Fruit fly (Drosophila melanogaster) whole organism, embryonic: ENCODE results near the gene Ppat-Dpck.
A peak's percentile ranks its signal among the peaks of the same experiment; 100 is the strongest.

ENCODE experiments used
- BEAF-32 ChIP-seq: fragments of 200-800 bp; sonication (Bioruptor generic); optimal IDR thresholded peaks from 3 replicates; lab custom pipeline; 2017; ENCODE audit warnings: missing biosample characterization, missing genetic modification characterization, mild to moderate bottlenecking, moderate library complexity, missing genetic modification reagents
- Bdp1 ChIP-seq: fragments of 200-800 bp; sonication (Bioruptor generic); optimal IDR thresholded peaks from 3 replicates; lab custom pipeline; 2016; ENCODE audit warnings: missing biosample characterization, missing genetic modification characterization
- CG10565 ChIP-seq: fragments of 200-800 bp; sonication (Bioruptor generic); optimal IDR thresholded peaks from 3 replicates; lab custom pipeline; 2016; ENCODE audit warnings: missing biosample characterization, mild to moderate bottlenecking, missing genetic modification characterization
- CG11247 ChIP-seq: fragments of 200-800 bp; sonication (Bioruptor generic); IDR thresholded peaks from 2 replicates; pipeline ENCODE4 v1.3.6; 2022; ENCODE audit warnings: missing biosample characterization, missing genetic modification characterization
- CG11504 ChIP-seq: fragments of 200-800 bp; sonication (Bioruptor generic); optimal IDR thresholded peaks from 3 replicates; lab custom pipeline; 2019; ENCODE audit warnings: missing biosample characterization, mild to moderate bottlenecking, missing genetic modification characterization, moderate library complexity
- CG11560 ChIP-seq: fragments of 200-800 bp; sonication (Bioruptor generic); IDR thresholded peaks from 3 replicates; pipeline ENCODE4 v1.3.6; 2022; ENCODE audit warnings: missing biosample characterization, missing genetic modification characterization
- CG14441 ChIP-seq: fragments of 200-800 bp; sonication (Bioruptor generic); IDR thresholded peaks from 2 replicates; pipeline ENCODE4 v1.3.6; 2022; ENCODE audit warnings: missing biosample characterization, missing genetic modification characterization
- CG15269 ChIP-seq: fragments of 200-800 bp; sonication (Bioruptor generic); optimal IDR thresholded peaks from 2 replicates; lab custom pipeline; 2018; ENCODE audit warnings: missing biosample characterization, mild to moderate bottlenecking, missing genetic modification characterization, moderate library complexity
- CG16815 ChIP-seq: fragments of 200-800 bp; sonication (Bioruptor generic); optimal IDR thresholded peaks from 3 replicates; lab custom pipeline; 2017; ENCODE audit warnings: missing biosample characterization, mild to moderate bottlenecking, missing genetic modification characterization
- CG17186 ChIP-seq: fragments of 200-800 bp; sonication (Bioruptor generic); optimal IDR thresholded peaks from 3 replicates; lab custom pipeline; 2017; ENCODE audit warnings: missing biosample characterization, missing genetic modification reagents, missing genetic modification characterization
- CG17612 ChIP-seq: fragments of 200-800 bp; sonication (Bioruptor generic); IDR thresholded peaks from 2 replicates; pipeline ENCODE4 v1.3.6; 2022; ENCODE audit warnings: missing biosample characterization, missing genetic modification characterization
- CG18476 ChIP-seq: fragments of 200-800 bp; sonication (Bioruptor generic); optimal IDR thresholded peaks from 2 replicates; lab custom pipeline; 2016; ENCODE audit warnings: missing biosample characterization, mild to moderate bottlenecking, missing genetic modification characterization
- CG2129 ChIP-seq: fragments of 200-800 bp; sonication (Bioruptor generic); IDR thresholded peaks from 2 replicates; pipeline ENCODE4 v1.3.6; 2022; ENCODE audit warnings: missing biosample characterization, missing genetic modification characterization; ENCODE audit not compliant: partially characterized antibody
- CG2875 ChIP-seq: fragments of 200-800 bp; sonication (Bioruptor generic); optimal IDR thresholded peaks from 2 replicates; lab custom pipeline; 2017; ENCODE audit warnings: missing biosample characterization, mild to moderate bottlenecking, missing genetic modification characterization, missing genetic modification reagents
- CG31441 ChIP-seq: fragments of 200-800 bp; sonication (Bioruptor generic); IDR thresholded peaks from 2 replicates; pipeline ENCODE4 v1.3.6; 2022; ENCODE audit warnings: missing biosample characterization, missing genetic modification characterization
- CG3281 ChIP-seq: fragments of 200-800 bp; sonication (Bioruptor generic); optimal IDR thresholded peaks from 3 replicates; lab custom pipeline; 2017; ENCODE audit warnings: missing biosample characterization, mild to moderate bottlenecking, missing genetic modification characterization
- CG3407 ChIP-seq: fragments of 200-800 bp; sonication (Bioruptor generic); optimal IDR thresholded peaks from 2 replicates; lab custom pipeline; 2018; ENCODE audit warnings: missing biosample characterization, mild to moderate bottlenecking, missing genetic modification characterization
- CG34422 ChIP-seq: fragments of 200-800 bp; sonication (Bioruptor generic); IDR thresholded peaks from 3 replicates; pipeline ENCODE4 v1.3.6; 2022; ENCODE audit warnings: missing biosample characterization, missing genetic modification characterization
- CG4707 ChIP-seq: fragments of 200-800 bp; sonication (Bioruptor generic); optimal IDR thresholded peaks from 2 replicates; lab custom pipeline; 2018; ENCODE audit warnings: missing biosample characterization, mild to moderate bottlenecking, missing genetic modification characterization, moderate library complexity
- CG9797 ChIP-seq: fragments of 200-800 bp; sonication (Bioruptor generic); optimal IDR thresholded peaks from 3 replicates; lab custom pipeline; 2018; ENCODE audit warnings: missing biosample characterization, mild to moderate bottlenecking, missing genetic modification characterization
- CoRest ChIP-seq: fragments of 200-800 bp; sonication (Bioruptor generic); optimal IDR thresholded peaks from 3 replicates; lab custom pipeline; 2018; ENCODE audit warnings: missing biosample characterization, mild to moderate bottlenecking, missing genetic modification characterization, moderate library complexity
- Deaf1 ChIP-seq: fragments of 200-800 bp; optimal IDR thresholded peaks from 3 replicates; lab custom pipeline; 2019; ENCODE audit warnings: missing biosample characterization, mild to moderate bottlenecking, missing genetic modification characterization, moderate library complexity
- Fer1 ChIP-seq: fragments of 200-800 bp; sonication (Bioruptor generic); optimal IDR thresholded peaks from 2 replicates; lab custom pipeline; 2017; ENCODE audit warnings: missing biosample characterization, mild to moderate bottlenecking, missing genetic modification characterization
- Gsc ChIP-seq: fragments of 200-800 bp; sonication (Bioruptor generic); IDR thresholded peaks from 2 replicates; pipeline ENCODE4 v1.3.6; 2022; ENCODE audit warnings: missing biosample characterization, missing genetic modification characterization
- HLH4C ChIP-seq: fragments of 200-800 bp; sonication (Bioruptor generic); IDR thresholded peaks from 3 replicates; pipeline ENCODE4 v1.3.6; 2022; ENCODE audit warnings: missing biosample characterization, missing genetic modification characterization; ENCODE audit not compliant: partially characterized antibody
- Hand ChIP-seq: fragments of 200-800 bp; sonication (Bioruptor generic); optimal IDR thresholded peaks from 2 replicates; lab custom pipeline; 2017; ENCODE audit warnings: mild to moderate bottlenecking, missing biosample characterization, missing genetic modification reagents, missing genetic modification characterization
- NfI ChIP-seq: fragments of 200-800 bp; sonication (Bioruptor generic); optimal IDR thresholded peaks from 3 replicates; lab custom pipeline; 2018; ENCODE audit warnings: missing biosample characterization, mild to moderate bottlenecking, missing genetic modification characterization, moderate library complexity
- Rx ChIP-seq: fragments of 200-800 bp; sonication (Bioruptor generic); IDR thresholded peaks from 2 replicates; pipeline ENCODE4 v1.3.6; 2022; ENCODE audit warnings: missing biosample characterization, missing genetic modification characterization
- Sin3A ChIP-seq: fragments of >200 bp; optimal IDR thresholded peaks from 2 replicates; lab custom pipeline; 2018
- amos ChIP-seq: fragments of 200-800 bp; sonication (Bioruptor generic); IDR thresholded peaks from 2 replicates; pipeline ENCODE4 v1.3.6; 2022; ENCODE audit warnings: missing biosample characterization, missing genetic modification characterization; ENCODE audit not compliant: partially characterized antibody
- br ChIP-seq: fragments of >200 bp; optimal IDR thresholded peaks from 2 replicates; lab custom pipeline; 2017
- btn ChIP-seq: fragments of 200-800 bp; sonication (Bioruptor generic); optimal IDR thresholded peaks from 2 replicates; lab custom pipeline; 2016; ENCODE audit warnings: missing biosample characterization, missing genetic modification characterization
- chif ChIP-seq, 2 experiments: fragments of 200-800 bp; sonication (Bioruptor generic); optimal IDR thresholded peaks; 3 replicates each; lab custom pipeline; 2016; ENCODE audit warnings: missing biosample characterization in 2 of 2, missing genetic modification characterization in 2 of 2
- chn ChIP-seq: fragments of 200-800 bp; sonication (Bioruptor generic); optimal IDR thresholded peaks from 2 replicates; lab custom pipeline; 2016; ENCODE audit warnings: missing biosample characterization, missing genetic modification characterization
- corto ChIP-seq: fragments of 200-800 bp; sonication (Bioruptor generic); optimal IDR thresholded peaks from 2 replicates; lab custom pipeline; 2016; ENCODE audit warnings: missing biosample characterization, mild to moderate bottlenecking, missing genetic modification characterization, moderate library complexity
- dysf ChIP-seq: fragments of 200-800 bp; sonication (Bioruptor generic); IDR thresholded peaks from 3 replicates; pipeline ENCODE4 v1.3.6; 2022; ENCODE audit warnings: missing biosample characterization, missing genetic modification characterization
- ems ChIP-seq: fragments of 200-800 bp; sonication (Bioruptor generic); optimal IDR thresholded peaks from 3 replicates; lab custom pipeline; 2016; ENCODE audit warnings: missing biosample characterization, missing genetic modification characterization
- fru ChIP-seq: fragments of >200 bp; optimal IDR thresholded peaks from 2 replicates; lab custom pipeline; 2017
- ftz-f1 ChIP-seq: fragments of 200-800 bp; sonication (Bioruptor generic); optimal IDR thresholded peaks from 2 replicates; lab custom pipeline; 2016; ENCODE audit warnings: missing biosample characterization, missing genetic modification characterization
- gro ChIP-seq: fragments of 200-800 bp; sonication (Bioruptor generic); optimal IDR thresholded peaks from 2 replicates; lab custom pipeline; 2016; ENCODE audit warnings: missing biosample characterization, missing genetic modification characterization
- jigr1 ChIP-seq: fragments of 200-800 bp; sonication (Bioruptor generic); IDR thresholded peaks from 3 replicates; pipeline ENCODE4 v1.3.6; 2022; ENCODE audit warnings: missing biosample characterization, missing genetic modification characterization
- kay ChIP-seq: fragments of 200-800 bp; sonication (Bioruptor generic); optimal IDR thresholded peaks from 2 replicates; lab custom pipeline; 2016; ENCODE audit warnings: missing biosample characterization, missing genetic modification characterization
- mirr ChIP-seq: fragments of 200-800 bp; sonication (Bioruptor generic); optimal IDR thresholded peaks from 3 replicates; lab custom pipeline; 2018; ENCODE audit warnings: missing biosample characterization, mild to moderate bottlenecking, missing genetic modification characterization
- odd ChIP-seq: fragments of 200-800 bp; sonication (Bioruptor generic); optimal IDR thresholded peaks from 2 replicates; lab custom pipeline; 2017; ENCODE audit warnings: missing biosample characterization, mild to moderate bottlenecking, missing genetic modification characterization
- ranshi ChIP-seq: fragments of 200-800 bp; sonication (Bioruptor generic); IDR thresholded peaks from 2 replicates; pipeline ENCODE4 v1.3.6; 2022; ENCODE audit warnings: missing biosample characterization, missing genetic modification characterization
- sisA ChIP-seq: fragments of 200-800 bp; sonication (Bioruptor generic); IDR thresholded peaks from 2 replicates; pipeline ENCODE4 v1.3.6; 2022; ENCODE audit warnings: missing biosample characterization, missing genetic modification characterization
- slp2 ChIP-seq: fragments of 200-800 bp; sonication (Bioruptor generic); optimal IDR thresholded peaks from 2 replicates; lab custom pipeline; 2016; ENCODE audit warnings: missing biosample characterization, missing genetic modification characterization
- so ChIP-seq: fragments of 200-800 bp; sonication (Bioruptor generic); IDR thresholded peaks from 3 replicates; pipeline ENCODE4 v1.3.6; 2022; ENCODE audit warnings: missing biosample characterization, missing genetic modification characterization
- ssp ChIP-seq: fragments of 200-800 bp; sonication (Bioruptor generic); IDR thresholded peaks from 2 replicates; pipeline ENCODE4 v1.3.6; 2022; ENCODE audit warnings: missing biosample characterization, missing genetic modification characterization
- tap ChIP-seq: fragments of 200-800 bp; optimal IDR thresholded peaks from 3 replicates; lab custom pipeline; 2019; ENCODE audit warnings: missing biosample characterization, mild to moderate bottlenecking, missing genetic modification characterization, moderate library complexity
- wor ChIP-seq: fragments of 200-800 bp; sonication (Bioruptor generic); IDR thresholded peaks from 2 replicates; pipeline ENCODE4 v1.3.6; 2022; ENCODE audit warnings: missing biosample characterization, missing genetic modification characterization

Gene Ppat-Dpck

DNA sequence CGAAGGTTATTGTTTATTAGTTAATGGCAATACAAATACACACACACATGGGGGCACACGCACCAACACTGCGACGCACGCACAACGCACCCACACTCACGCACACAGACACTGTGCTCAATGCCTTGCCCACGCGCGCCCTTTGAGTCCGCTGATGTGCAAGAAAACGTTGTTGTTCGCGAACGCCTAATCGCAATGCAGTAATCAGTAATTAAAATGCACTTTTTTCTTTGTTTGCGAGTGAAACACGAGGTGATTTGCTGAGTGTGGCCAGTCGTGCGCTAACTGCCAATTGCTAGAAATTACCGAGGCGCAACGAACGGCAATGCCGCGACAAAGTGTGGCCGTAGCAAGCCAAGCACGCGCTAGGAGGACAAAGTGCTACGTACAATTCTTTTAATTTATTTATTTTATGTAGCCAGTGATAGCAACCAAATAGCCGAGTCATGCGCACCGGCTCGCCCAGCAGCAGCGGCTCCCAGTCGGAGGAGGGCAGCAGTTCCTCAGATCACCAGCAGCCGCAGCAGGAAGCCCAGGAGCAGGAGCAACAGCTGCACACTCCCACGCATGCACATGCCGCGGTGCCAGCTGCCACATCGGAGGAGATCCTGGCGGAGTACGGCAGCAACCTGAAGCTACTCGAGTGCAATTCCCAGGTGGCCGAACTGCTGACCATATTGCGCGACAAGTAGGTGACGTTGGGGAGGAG lies 42.2 kb upstream of the Ppat-Dpck start, which contains the start of the genes S6k and kri (continued):
- TF ChIP-seq ssp, result no peak
- no peak for TF ChIP-seq wor (GFP tag; lab: Robert Waterston, UW)
- TF ChIP-seq btn, result no peak
- peak; percentile 82 for TF ChIP-seq Deaf1 (tag; lab: Kevin White, UChicago)
- TF ChIP-seq amos (GFP tag; lab: Robert Waterston, UW), result peak; percentile 48
- peak; percentile 30 for TF ChIP-seq CG11504 (tag; lab: Kevin White, UChicago)
- TF ChIP-seq so (GFP tag; lab: Robert Waterston, UW), result no peak
- TF ChIP-seq chn (GFP tag; lab: Kevin White, UChicago), result peak; percentile 26
- no peak for TF ChIP-seq NfI (GFP tag; lab: Kevin White, UChicago)
- TF ChIP-seq BEAF-32 (GFP tag; lab: Kevin White, UChicago), result peak; percentile 54
- TF ChIP-seq Fer1, result peak; percentile 69
- no peak for TF ChIP-seq CG16815
- TF ChIP-seq Gsc (GFP tag; lab: Robert Waterston, UW), result no peak
- no peak for TF ChIP-seq CG3281 (GFP tag; lab: Kevin White, UChicago)
- no peak for TF ChIP-seq jigr1 (GFP tag; lab: Robert Waterston, UW)
- no peak for TF ChIP-seq kay
- TF ChIP-seq br (lab: Kevin White, UChicago), result no peak
- TF ChIP-seq CG2129, result no peak
- peak; percentile 5 for TF ChIP-seq ems
- TF ChIP-seq CG17186 (GFP tag; lab: Kevin White, UChicago), result peak; percentile 89
- no peak for TF ChIP-seq CoRest (tag; lab: Kevin White, UChicago)
- peak; percentile 17 for TF ChIP-seq CG15269 (tag; lab: Kevin White, UChicago)
- no peak for TF ChIP-seq CG2875
- TF ChIP-seq CG4707, result no peak
- no peak for TF ChIP-seq corto
- no peak for TF ChIP-seq Rx (GFP tag; lab: Robert Waterston, UW)
- no peak for TF ChIP-seq fru
- no peak for TF ChIP-seq slp2
- TF ChIP-seq dysf (GFP tag; lab: Robert Waterston, UW), result no peak
- no peak for TF ChIP-seq sisA (GFP tag; lab: Robert Waterston, UW)
- peak; percentile 35 for TF ChIP-seq mirr (GFP tag; lab: Kevin White, UChicago)
- TF ChIP-seq CG34422 (GFP tag; lab: Robert Waterston, UW), result peak; percentile 38; the same call in 1 of the 3 replicates
- TF ChIP-seq CG31441 (GFP tag; lab: Robert Waterston, UW), result no peak
- TF ChIP-seq ftz-f1 (GFP tag; lab: Kevin White, UChicago), result peak; percentile 87
- TF ChIP-seq gro (GFP tag; lab: Kevin White, UChicago), result peak; percentile 30
- TF ChIP-seq Bdp1 (GFP tag; lab: Kevin White, UChicago), result no peak
- TF ChIP-seq CG3407 (GFP tag; lab: Kevin White, UChicago), result no peak
- no peak for TF ChIP-seq tap
- TF ChIP-seq CG11247 (GFP tag; lab: Robert Waterston, UW), result no peak
- no peak for TF ChIP-seq CG14441 (GFP tag; lab: Robert Waterston, UW)
- no peak for TF ChIP-seq CG17612 (GFP tag; lab: Robert Waterston, UW)
- TF ChIP-seq HLH4C (GFP tag; lab: Robert Waterston, UW), result no peak
- no peak for TF ChIP-seq CG10565 (GFP tag; lab: Kevin White, UChicago)
- TF ChIP-seq Hand (GFP tag; lab: Kevin White, UChicago), result no peak
- TF ChIP-seq CG11560 (tag; lab: Robert Waterston, UW), result 0 out of 3 replicates have a peak, but pooled peaks have one; percentile 14
- TF ChIP-seq chif (GFP tag; optimal IDR thresholded peaks at IDR 0.05; lab: Kevin White, UChicago), result peak in 1 of 2 experiments; percentile 0
- TF ChIP-seq Sin3A (lab: Kevin White, UChicago), result peak; percentile 66
- peak; percentile 26 for TF ChIP-seq odd
- TF ChIP-seq CG18476, result no peak
- peak; percentile 96 for TF ChIP-seq CG9797 (GFP tag; lab: Kevin White, UChicago)
- TF ChIP-seq ranshi (GFP tag; lab: Robert Waterston, UW), result no peak
